Worm (Caenorhabditis elegans) whole organism, L4 larva: ENCODE measurements around the gene T09F3.4.
A peak's percentile ranks its signal among the peaks of the same experiment; 100 is the strongest.

Experiments
- F26F4.8 ChIP-seq: fragments of 200-800 bp; sonication (Bioruptor generic); conservative IDR thresholded peaks from 2 replicates; pipeline ENCODE4 v1.3.6; 2022; ENCODE audit warnings: missing genetic modification characterization, missing compliant biosample characterization
- R02D3.7 ChIP-seq: fragments of 150-350 bp; sonication (generic microtip); optimal IDR thresholded peaks from 3 replicates; lab custom pipeline; 2014; ENCODE audit warnings: missing biosample characterization, missing genetic modification characterization
- T20F7.1 ChIP-seq: fragments of 200-800 bp; sonication (Bioruptor generic); optimal IDR thresholded peaks from 2 replicates; lab custom pipeline; 2018; ENCODE audit warnings: mild to moderate bottlenecking, missing genetic modification characterization, missing compliant biosample characterization
- Y48G9A.11 ChIP-seq: fragments of 200-800 bp; sonication (Bioruptor generic); IDR thresholded peaks from 2 replicates; pipeline ENCODE4 v1.3.6; 2022; ENCODE audit warnings: missing genetic modification reagents, missing genetic modification characterization, missing compliant biosample characterization
- Y75B8A.6 ChIP-seq: fragments of 200-800 bp; sonication (Bioruptor generic); IDR thresholded peaks from 2 replicates; pipeline ENCODE4 v1.3.6; 2022; ENCODE audit warnings: missing genetic modification reagents, missing genetic modification characterization, missing compliant biosample characterization
- aha-1 ChIP-seq: fragments of 150-350 bp; peaks from one replicate; lab custom pipeline; 2014; ENCODE audit warnings: missing biosample characterization, missing genetic modification characterization
- arid-1 ChIP-seq: fragments of 200-800 bp; sonication (Bioruptor generic); conservative IDR thresholded peaks from 2 replicates; pipeline ENCODE4 v1.3.6; 2022; ENCODE audit warnings: missing genetic modification reagents, missing genetic modification characterization, missing compliant biosample characterization
- ces-1 ChIP-seq: fragments of 150-350 bp; sonication (generic microtip); optimal IDR thresholded peaks from 4 replicates; lab custom pipeline; 2014; ENCODE audit warnings: missing biosample characterization, missing genetic modification reagents, missing genetic modification characterization
- daf-16 ChIP-seq, 3 experiments: sonication (generic microtip); optimal IDR thresholded peaks; 2 replicates each; lab custom pipeline; 2016 to 2017; ENCODE audit warnings: missing genetic modification characterization in 3 of 3, missing genetic modification reagents in 3 of 3, mild to moderate bottlenecking in 2 of 3, missing compliant biosample characterization in 2 of 3, missing biosample characterization in 1 of 3, moderate library complexity in 1 of 3
- dpl-1 ChIP-seq: fragments of 150-350 bp; optimal IDR thresholded peaks from 2 replicates; lab custom pipeline; 2014; ENCODE audit warnings: missing biosample characterization, missing genetic modification reagents, missing genetic modification characterization
- dve-1 ChIP-seq: sonication (generic microtip); optimal IDR thresholded peaks from 2 replicates; lab custom pipeline; 2017; ENCODE audit warnings: antibody characterized with exemption, mild to moderate bottlenecking, missing genetic modification characterization, missing compliant biosample characterization; ENCODE audit not compliant: insufficient read depth
- hif-1 ChIP-seq, 2 experiments: sonication (generic microtip); optimal IDR thresholded peaks; 2 replicates each; lab custom pipeline; 2016 to 2017; ENCODE audit warnings: missing compliant biosample characterization in 2 of 2, missing genetic modification characterization in 2 of 2, missing genetic modification reagents in 2 of 2, missing genotype in 2 of 2, mild to moderate bottlenecking in 1 of 2
- hmg-1.1 ChIP-seq: fragments of 200-800 bp; sonication (Bioruptor generic); IDR thresholded peaks from 2 replicates; pipeline ENCODE4 v1.3.6; 2022; ENCODE audit warnings: missing genetic modification reagents, missing genetic modification characterization, missing compliant biosample characterization
- lin-1 ChIP-seq: fragments of 200-800 bp; sonication (Bioruptor generic); IDR thresholded peaks from 2 replicates; pipeline ENCODE4 v1.3.6; 2022; ENCODE audit warnings: missing genetic modification reagents, missing genetic modification characterization, missing compliant biosample characterization
- lin-29 ChIP-seq: fragments of 200-800 bp; sonication (Bioruptor generic); IDR thresholded peaks from 2 replicates; pipeline ENCODE4 v1.3.6; 2022; ENCODE audit warnings: missing genetic modification reagents, missing genetic modification characterization, missing compliant biosample characterization
- lin-38 ChIP-seq: fragments of 200-800 bp; sonication (Bioruptor generic); IDR thresholded peaks from 2 replicates; pipeline ENCODE4 v1.3.6; 2022; ENCODE audit warnings: missing genetic modification reagents, missing genetic modification characterization, missing compliant biosample characterization
- madf-5 ChIP-seq, 2 experiments: fragments of 200-800 bp; sonication (Bioruptor generic); IDR thresholded peaks; 2 replicates each; pipeline ENCODE4 v1.3.6; 2022; ENCODE audit warnings: missing compliant biosample characterization in 2 of 2, missing genetic modification characterization in 2 of 2
- madf-9 ChIP-seq: fragments of 200-800 bp; sonication (Bioruptor generic); conservative IDR thresholded peaks from 2 replicates; pipeline ENCODE4 v1.3.6; 2022; ENCODE audit warnings: missing genetic modification reagents, missing genetic modification characterization, missing compliant biosample characterization
- mdt-29 ChIP-seq: fragments of 200-800 bp; sonication (Bioruptor generic); IDR thresholded peaks from 2 replicates; pipeline ENCODE4 v1.3.6; 2022; ENCODE audit warnings: missing genetic modification reagents, missing genetic modification characterization, missing compliant biosample characterization
- mep-1 ChIP-seq: fragments of 150-350 bp; sonication (generic microtip); optimal IDR thresholded peaks from 3 replicates; lab custom pipeline; 2014; ENCODE audit warnings: missing biosample characterization, missing genetic modification characterization
- mes-2 ChIP-seq: sonication (generic microtip); optimal IDR thresholded peaks from 2 replicates; lab custom pipeline; 2016; ENCODE audit warnings: missing genotype, mild to moderate bottlenecking, missing genetic modification characterization, missing compliant biosample characterization; ENCODE audit not compliant: poor library complexity, severe bottlenecking
- mxl-2 ChIP-seq: fragments of 200-800 bp; sonication (Bioruptor generic); conservative IDR thresholded peaks from 2 replicates; pipeline ENCODE4 v1.3.6; 2022; ENCODE audit warnings: missing genetic modification reagents, missing genetic modification characterization, missing compliant biosample characterization
- mxl-3 ChIP-seq: fragments of 200-800 bp; sonication (Bioruptor generic); optimal IDR thresholded peaks from 2 replicates; lab custom pipeline; 2018; ENCODE audit warnings: mild to moderate bottlenecking, missing genetic modification characterization, missing compliant biosample characterization
- nhr-10 ChIP-seq: fragments of 150-350 bp; optimal IDR thresholded peaks from 2 replicates; lab custom pipeline; 2014; ENCODE audit warnings: missing biosample characterization, missing genetic modification characterization
- nhr-41 ChIP-seq: fragments of 200-800 bp; sonication (Bioruptor generic); IDR thresholded peaks from 2 replicates; pipeline ENCODE4 v1.3.6; 2022; ENCODE audit warnings: missing genetic modification reagents, missing genetic modification characterization, missing compliant biosample characterization
- nhr-48 ChIP-seq: sonication (generic microtip); optimal IDR thresholded peaks from 2 replicates; lab custom pipeline; 2016; ENCODE audit warnings: mild to moderate bottlenecking, missing genetic modification characterization, missing compliant biosample characterization
- pha-4 ChIP-seq, 2 experiments: fragments of 150-350 bp in 1 of 2; fragments of 200-800 bp in 1 of 2; sonication (Bioruptor generic) in 1 of 2; IDR thresholded peaks in 1 of 2; optimal IDR thresholded peaks in 1 of 2; 2 replicates each; pipeline versions ENCODE4 v1.3.6 to Lab custom; 2014 to 2022; ENCODE audit warnings: missing genetic modification characterization in 2 of 2, missing genetic modification reagents in 2 of 2, missing biosample characterization in 1 of 2, missing compliant biosample characterization in 1 of 2
- pqm-1 ChIP-seq: sonication (generic microtip); optimal IDR thresholded peaks from 2 replicates; lab custom pipeline; 2017; ENCODE audit warnings: missing biosample characterization, missing genetic modification characterization
- saeg-2 ChIP-seq: fragments of 200-800 bp; sonication (Bioruptor generic); IDR thresholded peaks from 2 replicates; pipeline ENCODE4 v1.3.6; 2022; ENCODE audit warnings: missing genetic modification reagents, missing genetic modification characterization, missing compliant biosample characterization
- skn-1 ChIP-seq: fragments of 150-350 bp; optimal IDR thresholded peaks from 2 replicates; lab custom pipeline; 2014; ENCODE audit warnings: missing biosample characterization, missing genetic modification characterization
- spr-1 ChIP-seq: sonication (generic microtip); optimal IDR thresholded peaks from 2 replicates; lab custom pipeline; 2016; ENCODE audit warnings: mild to moderate bottlenecking, missing genetic modification characterization, missing compliant biosample characterization
- unc-130 ChIP-seq: sonication (generic microtip); optimal IDR thresholded peaks from 2 replicates; lab custom pipeline; 2016; ENCODE audit warnings: missing genetic modification reagents, missing genetic modification characterization, missing compliant biosample characterization
- zfp-3 ChIP-seq: fragments of 200-800 bp; sonication (Bioruptor generic); conservative IDR thresholded peaks from 2 replicates; pipeline ENCODE4 v1.3.6; 2022; ENCODE audit warnings: missing genetic modification reagents, missing genetic modification characterization, missing compliant biosample characterization
- zip-11 ChIP-seq: fragments of 200-800 bp; sonication (Bioruptor generic); IDR thresholded peaks from 2 replicates; pipeline ENCODE4 v1.3.6; 2022; ENCODE audit warnings: missing genetic modification characterization, missing compliant biosample characterization
- zip-2 ChIP-seq: fragments of 150-350 bp; optimal IDR thresholded peaks from 2 replicates; lab custom pipeline; 2014; ENCODE audit warnings: missing biosample characterization, missing genetic modification characterization

Gene T09F3.4

ce11 chrII:10346075-10346474, 49.4 kb upstream of the T09F3.4 start, which contains the start of gene C07E3.10:
C07E3.10 (plus strand) TSS chrII:10346375.
- TF ChIP-seq mxl-2 (GFP tag; lab: Robert Waterston, UW) (no peak), daf-16 (GFP tag; optimal IDR thresholded peaks at IDR 0.05; lab: Kevin White, UChicago) (no peak), daf-16 (tag; optimal IDR thresholded peaks at IDR 0.05; lab: Kevin White, UChicago) (no peak), pha-4 (GFP tag; IDR thresholded peaks at IDR 0.05; lab: Robert Waterston, UW) (no peak), pha-4 (tag; optimal IDR thresholded peaks at IDR 0.05; lab: Kevin White, UChicago) (no peak), lin-38 (GFP tag; lab: Robert Waterston, UW) (no peak), dpl-1 (GFP tag; lab: Kevin White, UChicago) (no peak), F26F4.8 (GFP tag; lab: Robert Waterston, UW) (no peak), madf-5 (GFP tag; IDR thresholded peaks at IDR 0.05; lab: Robert Waterston, UW) (no peak), zip-2 (tag; lab: Kevin White, UChicago) (no peak), dve-1 (tag; lab: Kevin White, UChicago) (no peak), R02D3.7 (tag; lab: Kevin White, UChicago) (no peak), nhr-48 (tag; lab: Kevin White, UChicago) (no peak), arid-1 (GFP tag; lab: Robert Waterston, UW) (no peak), zip-11 (GFP tag; lab: Robert Waterston, UW) (no peak), mep-1 (tag; lab: Kevin White, UChicago) (no peak), mdt-29 (GFP tag; lab: Robert Waterston, UW) (no peak), hif-1 (tag; optimal IDR thresholded peaks at IDR 0.05; lab: Kevin White, UChicago) (no peak), unc-130 (GFP tag; lab: Kevin White, UChicago) (no peak), hmg-1.1 (GFP tag; lab: Robert Waterston, UW) (no peak)

- TF ChIP-seq lin-1 (GFP tag; lab: Robert Waterston, UW) (no peak), mxl-3 (peak; percentile 25)
Measured at ce11 chrII:10349915-10350314, 45.6 kb upstream of the T09F3.4 start, which contains the start of gene stip-1. stip-1 (minus strand) TSS chrII:10350012.

- no peak for TF ChIP-seq pqm-1
- peak; percentile 94 for TF ChIP-seq T20F7.1 (GFP tag; lab: Kevin White, UChicago)
- TF ChIP-seq skn-1 (tag; lab: Kevin White, UChicago) = no peak
- TF ChIP-seq nhr-10 = no peak
- TF ChIP-seq lin-29 = no peak
- no peak for TF ChIP-seq zfp-3 (GFP tag; lab: Robert Waterston, UW)
- no peak for TF ChIP-seq ces-1 (GFP tag; lab: Kevin White, UChicago)
- peak; percentile 91 for TF ChIP-seq aha-1 (tag; lab: Kevin White, UChicago)
- peak; percentile 19 for TF ChIP-seq mes-2 (tag; lab: Kevin White, UChicago)
- TF ChIP-seq spr-1 = no peak
- peak; percentile 65; the same call in 1 of the 2 replicates for TF ChIP-seq Y48G9A.11 (GFP tag; lab: Robert Waterston, UW)
- no peak for TF ChIP-seq nhr-41
- TF ChIP-seq madf-9 (GFP tag; lab: Robert Waterston, UW) = no peak
- TF ChIP-seq Y75B8A.6 (GFP tag; lab: Robert Waterston, UW) = no peak
- TF ChIP-seq dpl-1 (GFP tag; lab: Kevin White, UChicago) = peak; percentile 91
- TF ChIP-seq saeg-2 (GFP tag; lab: Robert Waterston, UW) = no peak
Measured at ce11 chrII:10350487-10350886, 45.0 kb upstream of the T09F3.4 start, which contains the start of gene C07E3.9. C07E3.9 (plus strand) TSS chrII:10350756.
